Worm (Caenorhabditis elegans) whole organism, midembryonic: ENCODE results near the gene Y26E6A.3.

Experiments
- T22C8.4 ChIP-seq: fragments of 200-800 bp; sonication (Bioruptor generic); IDR thresholded peaks from 2 replicates; pipeline ENCODE4 v1.3.6; 2022; ENCODE audit warnings: missing genetic modification characterization, missing compliant biosample characterization
- cog-1 ChIP-seq: sonication (generic microtip); optimal IDR thresholded peaks from 2 replicates; lab custom pipeline; 2016; ENCODE audit warnings: missing genetic modification characterization, missing compliant biosample characterization
- flt-1 ChIP-seq: fragments of 200-800 bp; sonication (Bioruptor generic); IDR thresholded peaks from 2 replicates; pipeline ENCODE4 v1.3.6; 2022; ENCODE audit warnings: missing genetic modification characterization, missing compliant biosample characterization
- klf-2 ChIP-seq: fragments of 200-800 bp; sonication (Bioruptor generic); conservative IDR thresholded peaks from 2 replicates; pipeline ENCODE4 v1.3.6; 2022; ENCODE audit warnings: missing genetic modification reagents, missing genetic modification characterization, missing compliant biosample characterization
- med-1 ChIP-seq: sonication (generic microtip); optimal IDR thresholded peaks from 2 replicates; lab custom pipeline; 2017; ENCODE audit warnings: missing genetic modification characterization, mild to moderate bottlenecking, missing compliant biosample characterization, antibody characterized with exemption, missing genetic modification reagents; ENCODE audit not compliant: insufficient read depth
- ref-1 ChIP-seq: fragments of 200-800 bp; sonication (Bioruptor generic); conservative IDR thresholded peaks from 2 replicates; pipeline ENCODE4 v1.3.6; 2022; ENCODE audit warnings: missing genetic modification reagents, missing genetic modification characterization, missing compliant biosample characterization
- tab-1 ChIP-seq: fragments of 200-800 bp; sonication (Bioruptor generic); IDR thresholded peaks from 2 replicates; pipeline ENCODE4 v1.3.6; 2022; ENCODE audit warnings: missing genetic modification characterization, missing compliant biosample characterization
- ztf-23 ChIP-seq: fragments of 200-800 bp; sonication (Bioruptor generic); IDR thresholded peaks from 2 replicates; pipeline ENCODE4 v1.3.6; 2022; ENCODE audit warnings: missing genetic modification reagents, missing genetic modification characterization, missing compliant biosample characterization
- ztf-29 ChIP-seq: fragments of 200-800 bp; sonication (Bioruptor generic); IDR thresholded peaks from 2 replicates; pipeline ENCODE4 v1.3.6; 2022; ENCODE audit warnings: missing genetic modification reagents, missing genetic modification characterization, missing compliant biosample characterization

Y26E6A.3 gene

DNA sequence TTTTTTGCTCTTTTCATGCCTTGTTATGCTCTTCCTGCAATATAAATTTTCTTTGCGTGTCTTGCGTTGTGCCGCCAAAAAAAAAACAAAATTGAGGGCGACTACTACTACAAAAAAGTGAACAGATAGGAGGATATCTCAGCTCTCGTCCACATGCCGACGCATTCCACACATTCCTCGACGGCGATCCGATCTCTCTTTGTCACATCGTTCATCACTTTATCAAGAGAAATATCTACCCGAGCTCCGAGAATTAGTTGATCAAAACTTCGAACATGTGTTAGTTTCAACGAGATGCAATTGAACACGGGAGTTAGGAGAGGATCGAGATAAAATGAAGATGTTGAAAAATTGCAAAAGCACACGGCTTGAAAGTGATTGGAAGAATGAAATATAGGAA, 38.6 kb downstream of the Y26E6A.3 start:
- TF ChIP-seq ref-1 (no peak), tab-1 (GFP tag; lab: Robert Waterston, UW) (no peak), ztf-29 (GFP tag; lab: Robert Waterston, UW) (no peak), flt-1 (GFP tag; lab: Robert Waterston, UW) (no peak), med-1 (GFP tag; lab: Kevin White, UChicago) (no peak), T22C8.4 (GFP tag; lab: Robert Waterston, UW) (no peak), klf-2 (GFP tag; lab: Robert Waterston, UW) (no peak), ztf-23 (GFP tag; lab: Robert Waterston, UW) (no peak), cog-1 (tag; lab: Kevin White, UChicago) (no peak)

ce11 chrX:13864191-13864590, 45.6 kb downstream of the Y26E6A.3 start, which contains the start of gene M03B6.3:
Gene M03B6.3 (minus strand): TSS chrX:13864292.
- TF ChIP-seq med-1 (GFP tag; lab: Kevin White, UChicago), result no peak
- TF ChIP-seq ref-1, result no peak
- TF ChIP-seq T22C8.4 (GFP tag; lab: Robert Waterston, UW), result no peak
- no peak for TF ChIP-seq flt-1 (GFP tag; lab: Robert Waterston, UW)
- no peak for TF ChIP-seq ztf-29 (GFP tag; lab: Robert Waterston, UW)
- no peak for TF ChIP-seq cog-1 (tag; lab: Kevin White, UChicago)
- no peak for TF ChIP-seq klf-2 (GFP tag; lab: Robert Waterston, UW)
- TF ChIP-seq tab-1 (GFP tag; lab: Robert Waterston, UW), result no peak
- no peak for TF ChIP-seq ztf-23 (GFP tag; lab: Robert Waterston, UW)

ce11 chrX:13858693-13859092, 51.1 kb downstream of the Y26E6A.3 start, which contains the start of gene M03B6.4:
Gene M03B6.4 (plus strand): TSS chrX:13858841.
- TF ChIP-seq med-1 (GFP tag; lab: Kevin White, UChicago) (no peak), ztf-23 (GFP tag; lab: Robert Waterston, UW) (no peak), cog-1 (tag; lab: Kevin White, UChicago) (no peak), ref-1 (no peak), ztf-29 (GFP tag; lab: Robert Waterston, UW) (no peak), tab-1 (GFP tag; lab: Robert Waterston, UW) (no peak), flt-1 (GFP tag; lab: Robert Waterston, UW) (no peak), klf-2 (GFP tag; lab: Robert Waterston, UW) (no peak), T22C8.4 (GFP tag; lab: Robert Waterston, UW) (no peak)
